Fruit fly (Drosophila melanogaster): Measurements from ENCODE around the gene kek4.

The kek4 gene

DNA sequence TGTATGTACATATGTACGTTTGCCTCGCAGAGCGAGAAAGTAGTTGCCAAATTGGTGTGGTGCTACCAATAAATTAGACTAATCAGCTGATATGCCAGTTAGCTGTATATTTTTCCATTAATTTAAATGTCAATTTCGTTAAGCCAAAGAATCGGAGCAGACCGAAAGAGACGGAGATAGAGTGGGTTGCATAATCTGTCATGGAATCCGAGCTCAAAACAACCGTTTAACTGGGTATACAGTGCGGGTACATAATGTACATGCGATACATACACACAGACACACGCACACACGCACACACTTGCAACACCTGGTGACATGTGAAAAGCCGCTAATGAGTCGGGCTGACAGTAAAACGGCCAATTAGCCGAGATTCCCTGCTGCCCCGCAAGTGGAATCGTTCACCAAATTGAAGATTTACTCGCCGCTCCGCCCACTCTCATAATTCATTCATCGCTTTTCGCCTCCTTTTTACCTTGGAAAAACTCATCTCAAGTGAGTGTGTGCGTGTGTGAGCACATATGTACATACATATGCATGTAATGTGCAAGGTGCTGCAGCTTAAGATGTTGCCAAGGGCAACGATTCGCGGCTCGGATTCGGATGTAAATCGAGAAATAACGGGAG, 24.0 kb downstream of the kek4 start:
- no peak for TF ChIP-seq CG17801 (GFP tag; optimal IDR thresholded peaks at IDR 0.05; ENCODE audit: partially characterized antibody)

DNA sequence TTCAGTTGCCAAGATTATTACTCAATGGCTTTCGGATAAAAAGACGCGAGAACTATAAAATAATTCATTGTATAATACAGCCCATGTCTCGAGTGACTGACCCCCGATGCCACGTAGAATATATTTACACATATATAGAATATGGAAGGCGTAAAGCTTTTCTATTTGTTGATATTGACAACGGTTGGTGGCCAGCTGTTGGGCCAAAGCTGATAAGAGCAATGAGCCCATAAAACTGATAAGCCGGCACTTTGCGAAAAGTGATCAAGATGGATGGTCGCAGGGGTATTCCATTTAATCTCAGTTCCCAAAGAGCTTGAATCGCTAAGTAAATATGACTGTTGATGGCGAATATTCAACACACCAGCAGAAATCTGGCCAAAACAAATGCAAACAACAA, 24.6 kb downstream of the kek4 start:
- peak; percentile 23 for TF ChIP-seq CG17801 (GFP tag; optimal IDR thresholded peaks at IDR 0.05; ENCODE audit: partially characterized antibody)

- TF ChIP-seq CG17801 (GFP tag; optimal IDR thresholded peaks at IDR 0.05; ENCODE audit: partially characterized antibody): no peak
Observed at dm6 chr2L:13183150-13183549, 32.0 kb downstream of the kek4 start, which contains the start of gene Rsph1. Gene Rsph1 (plus strand): TSS chr2L:13183450.

- no peak for TF ChIP-seq CG17801 (GFP tag; optimal IDR thresholded peaks at IDR 0.05; ENCODE audit: partially characterized antibody)
Observed at dm6 chr2L:13182415-13182814, 32.7 kb downstream of the kek4 start, which contains the start of gene Mgat3. Gene Mgat3 (minus strand): TSS chr2L:13182596.

dm6 chr2L:13179095-13179494, 36.1 kb downstream of the kek4 start, which contains the start of gene Alg7:
Gene Alg7 (plus strand): TSS chr2L:13179247.
- peak; percentile 21 for TF ChIP-seq CG17801 (GFP tag; optimal IDR thresholded peaks at IDR 0.05; ENCODE audit: partially characterized antibody)

DNA sequence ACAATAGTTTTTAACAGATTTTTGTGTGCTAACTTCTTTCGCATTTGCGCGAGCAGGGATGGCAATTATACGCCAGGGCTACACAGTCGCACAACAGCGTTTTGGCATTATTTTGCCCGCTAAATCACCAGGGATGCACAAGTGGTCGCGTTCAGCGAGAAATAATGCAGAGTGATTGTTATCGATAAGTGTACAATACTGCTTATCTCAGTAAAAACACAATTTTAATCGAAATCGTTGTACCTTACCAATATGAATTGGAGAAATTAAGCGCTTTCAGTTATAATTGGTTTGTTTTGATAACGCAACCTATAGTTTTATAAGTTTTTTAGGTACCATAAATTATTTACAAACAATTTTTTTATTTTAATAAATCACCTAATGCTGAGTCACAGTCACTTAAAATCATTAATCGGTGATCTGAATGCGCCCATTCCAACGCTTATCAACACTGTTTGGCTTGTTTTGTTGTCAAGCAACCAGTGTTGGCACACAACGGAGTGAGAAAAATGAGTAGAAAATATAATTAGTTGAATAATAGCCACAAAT, 38.4 kb downstream of the kek4 start, which contains the start of the genes Sfmbt and CG5439:
Gene Sfmbt, minus strand, starts transcription at position 85 of the 549 bp plus-strand sequence.
Gene CG5439, plus strand, starts transcription at position 450 of the 549 bp plus-strand sequence.
- peak; percentile 62 for TF ChIP-seq CG17801 (GFP tag; optimal IDR thresholded peaks at IDR 0.05; ENCODE audit: partially characterized antibody)

DNA sequence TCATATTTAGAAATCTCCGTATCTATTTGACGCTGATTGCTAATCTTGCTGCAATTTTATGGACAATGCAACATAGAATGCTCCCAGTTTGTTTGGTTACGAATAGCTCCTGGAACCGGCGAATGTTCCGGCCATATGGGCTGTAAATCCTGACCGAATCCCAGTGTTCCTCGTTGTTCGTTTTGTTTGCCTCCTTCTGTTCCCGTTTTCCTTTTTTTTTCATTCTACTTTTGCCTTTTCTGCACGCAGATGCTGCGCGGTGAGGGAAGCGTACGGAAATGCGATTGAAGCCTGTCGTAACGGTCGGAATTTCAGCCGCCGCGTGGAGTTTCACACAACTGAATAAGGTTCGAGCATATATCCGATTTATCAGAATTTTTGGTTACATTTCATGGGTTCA, 39.0 kb downstream of the kek4 start, which contains the start of gene CG43925:
Gene CG43925, plus strand, starts transcription at position 301 of the 400 bp plus-strand sequence.
- no peak for TF ChIP-seq CG17801 (GFP tag; optimal IDR thresholded peaks at IDR 0.05; ENCODE audit: partially characterized antibody)

DNA sequence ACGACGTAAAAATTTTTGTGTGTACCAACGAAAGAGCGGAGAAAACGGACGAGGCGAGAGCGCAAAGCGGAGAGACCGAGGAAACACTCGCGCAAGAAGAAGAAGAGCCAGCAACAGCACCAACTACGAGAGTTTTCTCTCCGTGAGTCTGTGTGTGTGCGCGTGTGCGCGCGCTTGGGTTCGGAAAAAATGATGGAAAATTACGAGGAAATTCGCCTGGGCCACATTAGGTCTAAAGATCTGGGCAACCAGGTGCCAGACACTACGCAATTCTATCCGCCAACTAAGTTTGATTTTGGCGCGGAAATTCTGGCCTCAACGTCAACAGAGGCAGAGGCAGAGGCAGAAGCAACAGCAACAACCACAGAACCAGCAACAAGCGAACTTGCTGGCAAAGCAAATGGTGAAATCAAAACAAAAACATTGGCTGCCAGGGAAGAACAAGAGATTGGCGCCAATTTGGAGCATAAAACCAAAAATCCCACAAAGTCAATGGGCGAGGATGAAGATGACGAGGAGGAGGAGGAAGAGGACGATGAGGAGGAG, 49.3 kb downstream of the kek4 start, which contains the start of gene DnaJ-H:
Gene DnaJ-H, minus strand, starts transcription at position 271 of the 546 bp plus-strand sequence.
- no peak for TF ChIP-seq CG17801 (GFP tag; optimal IDR thresholded peaks at IDR 0.05; ENCODE audit: partially characterized antibody)

- peak; percentile 65 for TF ChIP-seq CG17801 (GFP tag; optimal IDR thresholded peaks at IDR 0.05; ENCODE audit: partially characterized antibody)
Observed at dm6 chr2L:13164994-13165801, 50.0 kb downstream of the kek4 start, which contains the start of gene Sirt1. Gene Sirt1 (plus strand): TSS chr2L:13165564.
